Worm (Caenorhabditis elegans) whole organism, L3 larva: ENCODE measurements around the gene cht-6.

ENCODE experiments used
- R02D3.7 ChIP-seq: fragments of 150-350 bp; optimal IDR thresholded peaks from 2 replicates; lab custom pipeline; 2014; ENCODE audit warnings: missing biosample characterization, missing genetic modification characterization
- ZK546.5 ChIP-seq: sonication (generic microtip); optimal IDR thresholded peaks from 2 replicates; lab custom pipeline; 2017; ENCODE audit warnings: missing biosample characterization, missing genetic modification characterization
- aly-2 ChIP-seq: fragments of 150-350 bp; optimal IDR thresholded peaks from 2 replicates; lab custom pipeline; 2014; ENCODE audit warnings: missing biosample characterization, missing genetic modification characterization
- ama-1 ChIP-seq: fragments of 150-350 bp; optimal IDR thresholded peaks from 2 replicates; lab custom pipeline; 2018
- ceh-16 ChIP-seq: sonication (generic microtip); optimal IDR thresholded peaks from 2 replicates; lab custom pipeline; 2017; ENCODE audit warnings: missing biosample characterization, missing genetic modification characterization
- ceh-28 ChIP-seq: fragments of 150-350 bp; optimal IDR thresholded peaks from 2 replicates; lab custom pipeline; 2014; ENCODE audit warnings: missing biosample characterization, missing genetic modification reagents, missing genetic modification characterization
- ceh-82 ChIP-seq: fragments of 150-350 bp; optimal IDR thresholded peaks from 2 replicates; lab custom pipeline; 2014; ENCODE audit warnings: missing biosample characterization, missing genetic modification characterization
- ceh-9 ChIP-seq: sonication (generic microtip); optimal IDR thresholded peaks from 2 replicates; lab custom pipeline; 2018; ENCODE audit warnings: missing biosample characterization, missing genetic modification characterization
- daf-12 ChIP-seq: fragments of 150-350 bp; optimal IDR thresholded peaks from 2 replicates; lab custom pipeline; 2014; ENCODE audit warnings: missing biosample characterization, missing genetic modification reagents, missing genetic modification characterization
- egl-27 ChIP-seq: sonication (generic microtip); optimal IDR thresholded peaks from 4 replicates; lab custom pipeline; 2017; ENCODE audit warnings: missing biosample characterization, missing genetic modification reagents, missing genetic modification characterization
- egl-5 ChIP-seq: fragments of 150-350 bp; optimal IDR thresholded peaks from 2 replicates; lab custom pipeline; 2017; ENCODE audit warnings: missing biosample characterization, missing genetic modification reagents, missing genetic modification characterization, inconsistent platforms
- elt-1 ChIP-seq: fragments of 150-350 bp; optimal IDR thresholded peaks from 2 replicates; lab custom pipeline; 2014; ENCODE audit warnings: missing biosample characterization, missing genetic modification characterization
- elt-2 ChIP-seq: sonication (generic microtip); optimal IDR thresholded peaks from 2 replicates; lab custom pipeline; 2016; ENCODE audit warnings: missing genetic modification reagents, mild to moderate bottlenecking, missing genetic modification characterization, missing compliant biosample characterization
- elt-3 ChIP-seq, 3 experiments: fragments of 150-350 bp in 1 of 3; sonication (generic microtip) in 2 of 3; optimal IDR thresholded peaks; 2 replicates in 2 of 3; 4 replicates in 1 of 3; lab custom pipeline; 2014 to 2017; ENCODE audit warnings: missing biosample characterization in 3 of 3, missing genetic modification characterization in 3 of 3
- eor-1 ChIP-seq, 2 experiments: fragments of 150-350 bp; optimal IDR thresholded peaks; 2 replicates each; lab custom pipeline; 2014 to 2018; ENCODE audit warnings: missing biosample characterization in 2 of 2, missing genetic modification characterization in 2 of 2
- fkh-10 ChIP-seq: sonication (generic microtip); optimal IDR thresholded peaks from 2 replicates; lab custom pipeline; 2017; ENCODE audit warnings: missing biosample characterization, missing genetic modification reagents, missing genetic modification characterization
- fkh-2 ChIP-seq: fragments of 150-350 bp; optimal IDR thresholded peaks from 2 replicates; lab custom pipeline; 2014; ENCODE audit warnings: missing biosample characterization, missing genetic modification reagents, missing genetic modification characterization
- fos-1 ChIP-seq: fragments of 150-350 bp; optimal IDR thresholded peaks from 2 replicates; lab custom pipeline; 2014; ENCODE audit warnings: missing biosample characterization, missing genetic modification characterization
- hmg-11 ChIP-seq: sonication (generic microtip); optimal IDR thresholded peaks from 2 replicates; lab custom pipeline; 2016; ENCODE audit warnings: missing genetic modification characterization, missing compliant biosample characterization
- jun-1 ChIP-seq: fragments of 150-350 bp; optimal IDR thresholded peaks from 2 replicates; lab custom pipeline; 2014; ENCODE audit warnings: missing biosample characterization, missing genetic modification reagents, missing genetic modification characterization
- lin-15B ChIP-seq: fragments of 150-350 bp; optimal IDR thresholded peaks from 2 replicates; lab custom pipeline; 2014; ENCODE audit warnings: missing biosample characterization, missing genetic modification characterization
- lin-39 ChIP-seq: fragments of 150-350 bp; optimal IDR thresholded peaks from 2 replicates; lab custom pipeline; 2018; ENCODE audit warnings: missing biosample characterization, missing genetic modification reagents, missing genetic modification characterization
- lsy-12 ChIP-seq: sonication (generic microtip); optimal IDR thresholded peaks from 2 replicates; lab custom pipeline; 2016; ENCODE audit warnings: mild to moderate bottlenecking, missing genetic modification characterization, missing compliant biosample characterization
- mdl-1 ChIP-seq: fragments of 150-350 bp; optimal IDR thresholded peaks from 2 replicates; lab custom pipeline; 2014; ENCODE audit warnings: missing biosample characterization, missing genetic modification characterization
- mml-1 ChIP-seq: fragments of 150-350 bp; sonication (generic microtip); optimal IDR thresholded peaks from 3 replicates; lab custom pipeline; 2014; ENCODE audit warnings: missing biosample characterization, missing genetic modification characterization
- nfya-1 ChIP-seq: sonication (generic microtip); optimal IDR thresholded peaks from 2 replicates; lab custom pipeline; 2017; ENCODE audit warnings: missing genetic modification characterization, mild to moderate bottlenecking, missing compliant biosample characterization, antibody characterized with exemption, moderate library complexity; ENCODE audit not compliant: insufficient read depth
- nhr-11 ChIP-seq: fragments of 150-350 bp; optimal IDR thresholded peaks from 2 replicates; lab custom pipeline; 2014; ENCODE audit warnings: missing biosample characterization, missing genetic modification characterization
- nhr-12 ChIP-seq: fragments of 150-350 bp; optimal IDR thresholded peaks from 2 replicates; lab custom pipeline; 2014; ENCODE audit warnings: missing biosample characterization, missing genetic modification characterization
- nhr-23 ChIP-seq: fragments of 150-350 bp; optimal IDR thresholded peaks from 2 replicates; lab custom pipeline; 2014; ENCODE audit warnings: missing biosample characterization, missing genetic modification reagents, missing genetic modification characterization
- nhr-237 ChIP-seq: fragments of 150-350 bp; optimal IDR thresholded peaks from 2 replicates; lab custom pipeline; 2014; ENCODE audit warnings: missing biosample characterization, missing genetic modification characterization
- nhr-25 ChIP-seq: sonication (generic microtip); optimal IDR thresholded peaks from 2 replicates; lab custom pipeline; 2017; ENCODE audit warnings: missing biosample characterization, missing genetic modification characterization
- nhr-28 ChIP-seq: fragments of 150-350 bp; optimal IDR thresholded peaks from 2 replicates; lab custom pipeline; 2014; ENCODE audit warnings: missing biosample characterization, missing genetic modification characterization
- nhr-43 ChIP-seq: sonication (generic microtip); optimal IDR thresholded peaks from 2 replicates; lab custom pipeline; 2016; ENCODE audit warnings: mild to moderate bottlenecking, missing genetic modification characterization, missing compliant biosample characterization; ENCODE audit not compliant: poor library complexity, severe bottlenecking
- nhr-67 ChIP-seq: fragments of 150-350 bp; optimal IDR thresholded peaks from 2 replicates; lab custom pipeline; 2014; ENCODE audit warnings: missing biosample characterization, missing genetic modification characterization
- nhr-76 ChIP-seq: fragments of 150-350 bp; sonication (generic microtip); optimal IDR thresholded peaks from 5 replicates; lab custom pipeline; 2014; ENCODE audit warnings: missing biosample characterization, missing genetic modification characterization
- nhr-77 ChIP-seq: fragments of 150-350 bp; optimal IDR thresholded peaks from 2 replicates; lab custom pipeline; 2014; ENCODE audit warnings: missing biosample characterization, missing genetic modification characterization
- pha-4 ChIP-seq: fragments of 150-350 bp; optimal IDR thresholded peaks from 2 replicates; lab custom pipeline; 2014; ENCODE audit warnings: missing biosample characterization, missing genetic modification reagents, missing genetic modification characterization
- pqm-1 ChIP-seq: fragments of 150-350 bp; optimal IDR thresholded peaks from 2 replicates; lab custom pipeline; 2017; ENCODE audit warnings: missing biosample characterization, missing genetic modification characterization, inconsistent platforms
- sea-2 ChIP-seq: fragments of 150-350 bp; sonication (generic microtip); optimal IDR thresholded peaks from 4 replicates; lab custom pipeline; 2014; ENCODE audit warnings: missing biosample characterization, missing genetic modification reagents, missing genetic modification characterization
- skn-1 ChIP-seq: fragments of 150-350 bp; optimal IDR thresholded peaks from 2 replicates; lab custom pipeline; 2014; ENCODE audit warnings: missing biosample characterization, missing genetic modification characterization
- snpc-4 ChIP-seq: fragments of 150-350 bp; optimal IDR thresholded peaks from 2 replicates; lab custom pipeline; 2014; ENCODE audit warnings: missing biosample characterization, missing genetic modification characterization
- tbx-2 ChIP-seq: sonication (generic microtip); optimal IDR thresholded peaks from 2 replicates; lab custom pipeline; 2016; ENCODE audit warnings: mild to moderate bottlenecking, missing genetic modification characterization, missing compliant biosample characterization
- unc-39 ChIP-seq: sonication (generic microtip); optimal IDR thresholded peaks from 4 replicates; lab custom pipeline; 2017; ENCODE audit warnings: missing biosample characterization, missing genetic modification characterization
- unc-62 ChIP-seq: fragments of 150-350 bp; sonication (generic microtip); optimal IDR thresholded peaks from 4 replicates; lab custom pipeline; 2014; ENCODE audit warnings: missing biosample characterization, missing genetic modification reagents, missing genetic modification characterization
- zag-1 ChIP-seq: fragments of 150-350 bp; optimal IDR thresholded peaks from 2 replicates; lab custom pipeline; 2014; ENCODE audit warnings: missing biosample characterization, missing genetic modification characterization
- ztf-11 ChIP-seq: fragments of 150-350 bp; optimal IDR thresholded peaks from 2 replicates; lab custom pipeline; 2014; ENCODE audit warnings: missing biosample characterization, missing genetic modification characterization
- ztf-4 ChIP-seq: fragments of 150-350 bp; optimal IDR thresholded peaks from 2 replicates; lab custom pipeline; 2014; ENCODE audit warnings: missing biosample characterization, missing genetic modification characterization

The cht-6 gene

ce11 chrV:6426843-6427242 is 12.1 kb downstream of the cht-6 start, which contains the start of gene atp-4:
Gene atp-4, minus strand, starts transcription at chrV:6427112.
- no peak for TF ChIP-seq mdl-1 (tag; lab: Kevin White, UChicago)
- no peak for TF ChIP-seq R02D3.7 (tag; lab: Kevin White, UChicago)
- TF ChIP-seq ama-1 (lab: Kevin White, UChicago), result peak; percentile 53
- TF ChIP-seq aly-2 (tag; lab: Kevin White, UChicago), result no peak

ce11 chrV:6427433-6427832 is 12.6 kb downstream of the cht-6 start:
- TF ChIP-seq nhr-12 (tag; lab: Kevin White, UChicago), result no peak
- no peak for TF ChIP-seq mml-1 (tag; lab: Kevin White, UChicago)
- TF ChIP-seq mdl-1 (tag; lab: Kevin White, UChicago), result no peak
- TF ChIP-seq unc-39 (tag; lab: Kevin White, UChicago), result no peak
- TF ChIP-seq ZK546.5 (tag; lab: Kevin White, UChicago), result no peak
- TF ChIP-seq skn-1 (tag; lab: Kevin White, UChicago), result no peak
- TF ChIP-seq ceh-16 (tag; lab: Kevin White, UChicago), result no peak
- no peak for TF ChIP-seq pqm-1 (tag; lab: Kevin White, UChicago)
- TF ChIP-seq tbx-2 (tag; lab: Kevin White, UChicago), result no peak
- TF ChIP-seq nhr-25 (tag; lab: Kevin White, UChicago), result peak; percentile 46
- TF ChIP-seq nhr-67 (tag; lab: Kevin White, UChicago), result no peak
- peak; percentile 31 for TF ChIP-seq elt-2 (tag; lab: Kevin White, UChicago)
- no peak for TF ChIP-seq nhr-76 (tag; lab: Kevin White, UChicago)
- TF ChIP-seq nhr-28 (tag; lab: Kevin White, UChicago), result no peak
- peak; percentile 73 for TF ChIP-seq ama-1 (lab: Kevin White, UChicago)
- TF ChIP-seq nfya-1, result peak; percentile 74
- TF ChIP-seq jun-1 (tag; lab: Kevin White, UChicago), result no peak
- TF ChIP-seq ceh-28 (tag; lab: Kevin White, UChicago), result peak; percentile 30
- peak; percentile 11 for TF ChIP-seq snpc-4 (tag; lab: Kevin White, UChicago)
- peak; percentile 63 for TF ChIP-seq lin-15B (tag; lab: Kevin White, UChicago)
- TF ChIP-seq egl-5 (tag; lab: Kevin White, UChicago), result no peak
- peak; percentile 82 for TF ChIP-seq hmg-11 (tag; lab: Kevin White, UChicago)
- TF ChIP-seq elt-3 (tag; optimal IDR thresholded peaks at IDR 0.05; lab: Kevin White, UChicago), result no peak
- peak; percentile 18 for TF ChIP-seq nhr-23 (tag; lab: Kevin White, UChicago)
- TF ChIP-seq aly-2 (tag; lab: Kevin White, UChicago), result no peak
- TF ChIP-seq lsy-12 (tag; lab: Kevin White, UChicago), result peak; percentile 28
- TF ChIP-seq ztf-11 (tag; lab: Kevin White, UChicago), result no peak
- no peak for TF ChIP-seq egl-27 (tag; lab: Kevin White, UChicago)
- no peak for TF ChIP-seq fkh-2
- no peak for TF ChIP-seq zag-1
- no peak for TF ChIP-seq eor-1 (tag; optimal IDR thresholded peaks at IDR 0.05; lab: Kevin White, UChicago)
- peak; percentile 51 for TF ChIP-seq lin-39
- TF ChIP-seq nhr-11 (tag; lab: Kevin White, UChicago), result no peak
- TF ChIP-seq R02D3.7 (tag; lab: Kevin White, UChicago), result peak; percentile 1
- no peak for TF ChIP-seq fkh-10 (GFP tag; lab: Kevin White, UChicago)
- no peak for TF ChIP-seq daf-12 (tag; lab: Kevin White, UChicago)
- no peak for TF ChIP-seq nhr-237 (tag; lab: Kevin White, UChicago)
- TF ChIP-seq unc-62 (GFP tag; lab: Kevin White, UChicago), result no peak
- no peak for TF ChIP-seq ztf-4 (tag; lab: Kevin White, UChicago)
- TF ChIP-seq ceh-9, result no peak
- TF ChIP-seq pha-4 (tag; lab: Kevin White, UChicago), result peak; percentile 30
- TF ChIP-seq sea-2 (GFP tag; lab: Kevin White, UChicago), result no peak
- TF ChIP-seq nhr-43, result peak; percentile 14
- TF ChIP-seq nhr-77, result no peak
- no peak for TF ChIP-seq ceh-82
- no peak for TF ChIP-seq fos-1 (tag; lab: Kevin White, UChicago)
- no peak for TF ChIP-seq elt-1
